Worm (Caenorhabditis elegans) whole organism, young adult: Measurements from ENCODE around the gene cylc-1.

Source experiments
- B0035.1 ChIP-seq: sonication (generic microtip); optimal IDR thresholded peaks from 2 replicates; lab custom pipeline; 2016; ENCODE audit warnings: missing genetic modification characterization, mild to moderate bottlenecking, missing compliant biosample characterization, missing genotype, missing genetic modification reagents
- B0261.1 ChIP-seq: sonication (generic microtip); optimal IDR thresholded peaks from 2 replicates; lab custom pipeline; 2016; ENCODE audit warnings: mild to moderate bottlenecking, missing genetic modification characterization, moderate library complexity, missing compliant biosample characterization
- C17E4.6 ChIP-seq: fragments of 200-800 bp; sonication (Bioruptor generic); IDR thresholded peaks from 2 replicates; pipeline ENCODE4 v1.3.6; 2022; ENCODE audit warnings: missing genetic modification reagents, missing genetic modification characterization, missing compliant biosample characterization
- F22D6.2 ChIP-seq: sonication (generic microtip); optimal IDR thresholded peaks from 2 replicates; lab custom pipeline; 2016; ENCODE audit warnings: mild to moderate bottlenecking, missing genetic modification characterization, missing compliant biosample characterization
- F33H1.4 ChIP-seq: fragments of 200-800 bp; sonication (Bioruptor generic); IDR thresholded peaks from 2 replicates; pipeline ENCODE4 v1.3.6; 2022; ENCODE audit warnings: missing genetic modification reagents, missing genetic modification characterization, missing compliant biosample characterization
- F52B5.7 ChIP-seq: sonication (generic microtip); optimal IDR thresholded peaks from 2 replicates; lab custom pipeline; 2016; ENCODE audit warnings: mild to moderate bottlenecking, missing genetic modification characterization, missing compliant biosample characterization
- F57A8.1 ChIP-seq: fragments of 200-800 bp; sonication (Bioruptor generic); optimal IDR thresholded peaks from 2 replicates; lab custom pipeline; 2018; ENCODE audit warnings: mild to moderate bottlenecking, missing genetic modification characterization, moderate library complexity, missing compliant biosample characterization
- K11D2.4 ChIP-seq: fragments of 200-800 bp; sonication (Bioruptor generic); IDR thresholded peaks from 2 replicates; pipeline ENCODE4 v1.3.6; 2022; ENCODE audit warnings: missing genetic modification reagents, missing genetic modification characterization, missing compliant biosample characterization
- K12H6.12 ChIP-seq: fragments of 200-800 bp; sonication (Bioruptor generic); optimal IDR thresholded peaks from 2 replicates; lab custom pipeline; 2018; ENCODE audit warnings: mild to moderate bottlenecking, missing genetic modification characterization, missing compliant biosample characterization
- T07F8.4 ChIP-seq: sonication (generic microtip); optimal IDR thresholded peaks from 2 replicates; lab custom pipeline; 2016; ENCODE audit warnings: mild to moderate bottlenecking, missing genetic modification characterization, moderate library complexity, missing compliant biosample characterization
- T26A5.8 ChIP-seq: sonication (generic microtip); optimal IDR thresholded peaks from 2 replicates; lab custom pipeline; 2016; ENCODE audit warnings: missing genetic modification characterization, missing compliant biosample characterization
- Y56A3A.18 ChIP-seq: fragments of 200-800 bp; sonication (Bioruptor generic); IDR thresholded peaks from 2 replicates; pipeline ENCODE4 v1.3.6; 2022; ENCODE audit warnings: missing genetic modification reagents, missing genetic modification characterization, missing compliant biosample characterization
- Y67H2A.10 ChIP-seq: fragments of 200-800 bp; sonication (Bioruptor generic); conservative IDR thresholded peaks from 2 replicates; pipeline ENCODE4 v1.3.6; 2022; ENCODE audit warnings: missing genetic modification reagents, missing genetic modification characterization, missing compliant biosample characterization
- Y79H2A.3 ChIP-seq: fragments of 200-800 bp; sonication (Bioruptor generic); conservative IDR thresholded peaks from 2 replicates; pipeline ENCODE4 v1.3.6; 2022; ENCODE audit warnings: missing genetic modification reagents, missing genetic modification characterization, missing compliant biosample characterization
- akir-1 ChIP-seq: fragments of 200-800 bp; sonication (Bioruptor generic); optimal IDR thresholded peaks from 2 replicates; lab custom pipeline; 2018; ENCODE audit warnings: mild to moderate bottlenecking, missing genetic modification characterization, moderate library complexity, missing compliant biosample characterization
- ama-1 ChIP-seq, 3 experiments: fragments of 150-350 bp in 1 of 3; sonication (generic microtip) in 2 of 3; optimal IDR thresholded peaks; 2 replicates each; lab custom pipeline; 2014 to 2018; ENCODE audit warnings: missing biosample characterization in 2 of 3, missing genetic modification characterization in 2 of 3, missing genetic modification reagents in 2 of 3
- athp-1 ChIP-seq: sonication (generic microtip); optimal IDR thresholded peaks from 2 replicates; lab custom pipeline; 2017; ENCODE audit warnings: mild to moderate bottlenecking, missing genetic modification characterization, missing compliant biosample characterization
- attf-6 ChIP-seq: fragments of 200-800 bp; sonication (Bioruptor generic); IDR thresholded peaks from 2 replicates; pipeline ENCODE4 v1.3.6; 2022; ENCODE audit warnings: missing genetic modification reagents, missing genetic modification characterization, missing compliant biosample characterization
- cebp-1 ChIP-seq, 2 experiments: fragments of 200-800 bp in 1 of 2; sonication (Bioruptor generic) in 1 of 2; sonication (generic microtip) in 1 of 2; IDR thresholded peaks in 1 of 2; optimal IDR thresholded peaks in 1 of 2; 2 replicates each; pipeline versions ENCODE4 v1.3.6 to Lab custom; 2017 to 2022; ENCODE audit warnings: missing compliant biosample characterization in 2 of 2, missing genetic modification characterization in 2 of 2, mild to moderate bottlenecking in 1 of 2, missing genetic modification reagents in 1 of 2, moderate library complexity in 1 of 2
- ceh-91 ChIP-seq: fragments of 200-800 bp; sonication (Bioruptor generic); IDR thresholded peaks from 2 replicates; pipeline ENCODE4 v1.3.6; 2022; ENCODE audit warnings: missing genetic modification reagents, missing genetic modification characterization, missing compliant biosample characterization
- ekl-4 ChIP-seq: fragments of 200-800 bp; sonication (Bioruptor generic); IDR thresholded peaks from 2 replicates; pipeline ENCODE4 v1.3.6; 2022; ENCODE audit warnings: missing genetic modification reagents, missing genetic modification characterization, missing compliant biosample characterization
- him-1 ChIP-seq: sonication (generic microtip); optimal IDR thresholded peaks from 2 replicates; lab custom pipeline; 2016; ENCODE audit warnings: missing genotype, missing genetic modification reagents, missing genetic modification characterization, missing compliant biosample characterization
- hmg-20 ChIP-seq: fragments of 200-800 bp; sonication (Bioruptor generic); IDR thresholded peaks from 2 replicates; pipeline ENCODE4 v1.3.6; 2022; ENCODE audit warnings: missing genetic modification reagents, missing genetic modification characterization, missing compliant biosample characterization
- hrde-1 ChIP-seq: sonication (generic microtip); optimal IDR thresholded peaks from 2 replicates; lab custom pipeline; 2016; ENCODE audit warnings: missing genetic modification characterization, mild to moderate bottlenecking, missing compliant biosample characterization, moderate library complexity, missing genotype, missing genetic modification reagents, borderline replicate concordance
- hsf-1 ChIP-seq: fragments of 200-800 bp; sonication (Bioruptor generic); IDR thresholded peaks from 2 replicates; pipeline ENCODE4 v1.3.6; 2022; ENCODE audit warnings: missing genetic modification reagents, missing genetic modification characterization, missing compliant biosample characterization
- lag-1 ChIP-seq: fragments of 200-800 bp; sonication (Bioruptor generic); IDR thresholded peaks from 2 replicates; pipeline ENCODE4 v1.3.6; 2022; ENCODE audit warnings: missing genetic modification reagents, missing genetic modification characterization, missing compliant biosample characterization
- let-607 ChIP-seq, 2 experiments: fragments of 200-800 bp in 1 of 2; sonication (Bioruptor generic) in 1 of 2; sonication (generic microtip) in 1 of 2; optimal IDR thresholded peaks; 2 replicates each; lab custom pipeline; 2016 to 2018; ENCODE audit warnings: mild to moderate bottlenecking in 2 of 2, missing compliant biosample characterization in 2 of 2, missing genetic modification characterization in 2 of 2, moderate library complexity in 2 of 2, missing genotype in 1 of 2
- lin-26 ChIP-seq: fragments of 200-800 bp; sonication (Bioruptor generic); IDR thresholded peaks from 2 replicates; pipeline ENCODE4 v1.3.6; 2022; ENCODE audit warnings: missing genetic modification reagents, missing genetic modification characterization, missing compliant biosample characterization
- lin-35 ChIP-seq, 3 experiments: fragments of 150-350 bp in 2 of 3; sonication (generic microtip) in 1 of 3; optimal IDR thresholded peaks; 2 replicates each; lab custom pipeline; 2014 to 2018; ENCODE audit warnings: missing biosample characterization in 3 of 3, missing genetic modification characterization in 3 of 3, missing genetic modification reagents in 3 of 3
- lin-40 ChIP-seq: sonication (generic microtip); optimal IDR thresholded peaks from 2 replicates; lab custom pipeline; 2016; ENCODE audit warnings: missing genetic modification characterization, mild to moderate bottlenecking, missing compliant biosample characterization, missing genotype, missing genetic modification reagents
- lsl-1 ChIP-seq: fragments of 200-800 bp; sonication (Bioruptor generic); optimal IDR thresholded peaks from 2 replicates; lab custom pipeline; 2018; ENCODE audit warnings: mild to moderate bottlenecking, missing genetic modification characterization, moderate library complexity, missing compliant biosample characterization
- lsy-27 ChIP-seq: sonication (generic microtip); optimal IDR thresholded peaks from 2 replicates; lab custom pipeline; 2017; ENCODE audit warnings: missing genetic modification characterization, mild to moderate bottlenecking, missing compliant biosample characterization, antibody characterized with exemption, missing genotype, borderline replicate concordance; ENCODE audit not compliant: insufficient read depth
- mcd-1 ChIP-seq: fragments of 200-800 bp; sonication (Bioruptor generic); IDR thresholded peaks from 2 replicates; pipeline ENCODE4 v1.3.6; 2022; ENCODE audit warnings: missing genetic modification reagents, missing genetic modification characterization, missing compliant biosample characterization
- mel-28 ChIP-seq: sonication (generic microtip); optimal IDR thresholded peaks from 2 replicates; lab custom pipeline; 2016; ENCODE audit warnings: borderline replicate concordance, mild to moderate bottlenecking, missing genetic modification characterization, missing compliant biosample characterization
- nfya-1 ChIP-seq: sonication (generic microtip); optimal IDR thresholded peaks from 2 replicates; lab custom pipeline; 2017; ENCODE audit warnings: antibody characterized with exemption, missing compliant biosample characterization, missing genetic modification characterization, borderline replicate concordance; ENCODE audit not compliant: insufficient read depth
- nfya-2 ChIP-seq: fragments of 200-800 bp; sonication (Bioruptor generic); IDR thresholded peaks from 2 replicates; pipeline ENCODE4 v1.3.6; 2022; ENCODE audit warnings: missing genetic modification reagents, missing genetic modification characterization, missing compliant biosample characterization
- nhr-179 ChIP-seq: sonication (generic microtip); optimal IDR thresholded peaks from 2 replicates; lab custom pipeline; 2016; ENCODE audit warnings: mild to moderate bottlenecking, missing genetic modification characterization, missing compliant biosample characterization
- rpc-1 ChIP-seq, 2 experiments: fragments of 150-350 bp in 1 of 2; sonication (generic microtip) in 1 of 2; optimal IDR thresholded peaks; 2 replicates each; lab custom pipeline; 2014 to 2018; ENCODE audit warnings: missing biosample characterization in 1 of 2, missing genetic modification characterization in 1 of 2, missing genetic modification reagents in 1 of 2, missing genotype in 1 of 2
- sdz-38 ChIP-seq: sonication (generic microtip); optimal IDR thresholded peaks from 2 replicates; lab custom pipeline; 2016; ENCODE audit warnings: missing genotype, missing genetic modification characterization, missing compliant biosample characterization
- snpc-4 ChIP-seq, 5 experiments: fragments of 150-350 bp in 1 of 5; sonication (generic microtip) in 4 of 5; optimal IDR thresholded peaks; 2 replicates each; lab custom pipeline; 2014 to 2018; ENCODE audit warnings: missing genetic modification characterization in 5 of 5, missing biosample characterization in 3 of 5, antibody characterized with exemption in 2 of 5, mild to moderate bottlenecking in 2 of 5, missing compliant biosample characterization in 2 of 5, missing genotype in 2 of 5, moderate library complexity in 2 of 5, missing genetic modification reagents in 1 of 5
- sptf-2 ChIP-seq: fragments of 200-800 bp; sonication (Bioruptor generic); optimal IDR thresholded peaks from 2 replicates; lab custom pipeline; 2018; ENCODE audit warnings: mild to moderate bottlenecking, missing genetic modification characterization, missing compliant biosample characterization
- zfh-2 ChIP-seq: fragments of 200-800 bp; sonication (Bioruptor generic); conservative IDR thresholded peaks from 2 replicates; pipeline ENCODE4 v1.3.6; 2022; ENCODE audit warnings: missing genetic modification reagents, missing genetic modification characterization, missing compliant biosample characterization
- ztf-18 ChIP-seq: sonication (generic microtip); optimal IDR thresholded peaks from 2 replicates; lab custom pipeline; 2016; ENCODE audit warnings: missing genotype, mild to moderate bottlenecking, missing genetic modification characterization, missing compliant biosample characterization

cylc-1 gene

ce11 chrIV:5209390-5209789 lies 16.2 kb downstream of the cylc-1 start, which contains the start of the genes Y59E9AL.36 and nbet-1 (continued):
- TF ChIP-seq hmg-20 (GFP tag; lab: Robert Waterston, UW), result no peak
- peak; percentile 75 for TF ChIP-seq athp-1 (tag; lab: Kevin White, UChicago)
- TF ChIP-seq K12H6.12 (tag; lab: Kevin White, UChicago), result peak; percentile 36
- peak; percentile 94 for TF ChIP-seq mcd-1 (GFP tag; lab: Robert Waterston, UW)
- peak; percentile 95 to 97 for TF ChIP-seq let-607 (tag; optimal IDR thresholded peaks at IDR 0.05; lab: Kevin White, UChicago)
- TF ChIP-seq him-1 (tag; lab: Kevin White, UChicago), result no peak
- TF ChIP-seq lin-40 (tag; lab: Kevin White, UChicago), result peak; percentile 23

- TF ChIP-seq nfya-2 (GFP tag; lab: Robert Waterston, UW) (no peak), Y79H2A.3 (GFP tag; lab: Robert Waterston, UW) (peak; percentile 75), snpc-4 (GFP tag; optimal IDR thresholded peaks at IDR 0.05; lab: Kevin White, UChicago) (no peak), snpc-4 (tag; optimal IDR thresholded peaks at IDR 0.05; lab: Kevin White, UChicago) (peak in 1 of 4 experiments; percentile 74), B0261.1 (no peak), K12H6.12 (tag; lab: Kevin White, UChicago) (no peak), ama-1 (optimal IDR thresholded peaks at IDR 0.05; lab: Kevin White, UChicago) (no peak), ama-1 (GFP tag; optimal IDR thresholded peaks at IDR 0.05; lab: Kevin White, UChicago) (peak in 1 of 2 experiments; percentile 22), nfya-1 (no peak), attf-6 (GFP tag; lab: Robert Waterston, UW) (0 out of 2 replicates have a peak, but pooled peaks have one; percentile 41), mel-28 (tag; lab: Kevin White, UChicago) (no peak), ekl-4 (GFP tag; lab: Robert Waterston, UW) (0 out of 2 replicates have a peak, but pooled peaks have one; percentile 19), K11D2.4 (GFP tag; lab: Robert Waterston, UW) (no peak), C17E4.6 (no peak), F22D6.2 (no peak), rpc-1 (optimal IDR thresholded peaks at IDR 0.05; lab: Kevin White, UChicago) (no peak), rpc-1 (tag; optimal IDR thresholded peaks at IDR 0.05; lab: Kevin White, UChicago) (no peak), sdz-38 (tag; lab: Kevin White, UChicago) (no peak), T26A5.8 (tag; lab: Kevin White, UChicago) (no peak), F52B5.7 (tag; lab: Kevin White, UChicago) (no peak), lsl-1 (GFP tag; lab: Kevin White, UChicago) (no peak), lin-35 (GFP tag; optimal IDR thresholded peaks at IDR 0.05; lab: Kevin White, UChicago) (no peak), nhr-179 (tag; lab: Kevin White, UChicago) (no peak), hrde-1 (tag; lab: Kevin White, UChicago) (peak; percentile 3), lag-1 (no peak), Y67H2A.10 (no peak), F33H1.4 (GFP tag; lab: Robert Waterston, UW) (no peak), T07F8.4 (tag; lab: Kevin White, UChicago) (no peak), lsy-27 (no peak), hsf-1 (GFP tag; lab: Robert Waterston, UW) (no peak), zfh-2 (no peak), ztf-18 (tag; lab: Kevin White, UChicago) (no peak), lin-26 (GFP tag; lab: Robert Waterston, UW) (no peak), sptf-2 (GFP tag; lab: Kevin White, UChicago) (no peak), cebp-1 (GFP tag; IDR thresholded peaks at IDR 0.05; lab: Robert Waterston, UW) (no peak), cebp-1 (tag; optimal IDR thresholded peaks at IDR 0.05; lab: Kevin White, UChicago) (no peak), Y56A3A.18 (GFP tag; lab: Robert Waterston, UW) (no peak), ceh-91 (GFP tag; lab: Robert Waterston, UW) (no peak), F57A8.1 (GFP tag; lab: Kevin White, UChicago) (no peak), akir-1 (no peak), B0035.1 (tag; lab: Kevin White, UChicago) (no peak)
These were observed 18.9 kb downstream of the cylc-1 start for ce11 chrIV:5206716-5207115.
